Fruit fly (Drosophila melanogaster) whole organism, larva: Measurements from ENCODE around the gene CG15728.

ENCODE experiments used
- noc ChIP-seq: fragments of 200-800 bp; sonication (Bioruptor generic); optimal IDR thresholded peaks from 3 replicates; lab custom pipeline; 2019; ENCODE audit warnings: missing biosample characterization, mild to moderate bottlenecking, missing genetic modification characterization, moderate library complexity

Gene CG15728

dm6 chrX:12631317-12632156 lies 7.4 kb downstream of the CG15728 start, which contains the start of gene Tomosyn:
Gene Tomosyn (plus strand): TSS chrX:12631605.
- TF ChIP-seq noc (tag; lab: Kevin White, UChicago) = peak; percentile 47

dm6 chrX:12632157-12632422 lies 8.0 kb downstream of the CG15728 start:
- TF ChIP-seq noc (tag; lab: Kevin White, UChicago) = no peak

- TF ChIP-seq noc (tag; lab: Kevin White, UChicago) = no peak
Measured at dm6 chrX:12633204-12633603, 9.1 kb downstream of the CG15728 start.

dm6 chrX:12633992-12634391 lies 9.9 kb downstream of the CG15728 start:
- no peak for TF ChIP-seq noc (tag; lab: Kevin White, UChicago)

dm6 chrX:12645361-12645760 lies 21.3 kb downstream of the CG15728 start:
- TF ChIP-seq noc (tag; lab: Kevin White, UChicago) = no peak

- TF ChIP-seq noc (tag; lab: Kevin White, UChicago) = no peak
Measured at dm6 chrX:12651613-12652012, 27.5 kb downstream of the CG15728 start.

- TF ChIP-seq noc (tag; lab: Kevin White, UChicago) = no peak
Measured at dm6 chrX:12653574-12653973, 29.5 kb downstream of the CG15728 start, which contains the start of gene CkIalpha. Gene CkIalpha (plus strand): TSS chrX:12653626.

- TF ChIP-seq noc (tag; lab: Kevin White, UChicago) = peak; percentile 14
Measured at dm6 chrX:12654288-12654729, 30.2 kb downstream of the CG15728 start.

- no peak for TF ChIP-seq noc (tag; lab: Kevin White, UChicago)
Measured at dm6 chrX:12658400-12658998, 34.4 kb downstream of the CG15728 start.

- peak; percentile 4 for TF ChIP-seq noc (tag; lab: Kevin White, UChicago)
Measured at dm6 chrX:12658999-12659560, 35.0 kb downstream of the CG15728 start, which contains the start of gene Tis11. Gene Tis11 (plus strand): TSS chrX:12659415.

- TF ChIP-seq noc (tag; lab: Kevin White, UChicago) = peak; percentile 29
Measured at dm6 chrX:12660030-12660630, 36.0 kb downstream of the CG15728 start.

- peak; percentile 26 for TF ChIP-seq noc (tag; lab: Kevin White, UChicago)
Measured at dm6 chrX:12661435-12661949, 37.4 kb downstream of the CG15728 start.

- no peak for TF ChIP-seq noc (tag; lab: Kevin White, UChicago)
Measured at dm6 chrX:12662679-12663463, 38.8 kb downstream of the CG15728 start.

dm6 chrX:12663464-12663938 lies 39.4 kb downstream of the CG15728 start:
- TF ChIP-seq noc (tag; lab: Kevin White, UChicago) = no peak
